Worm (Caenorhabditis elegans): ENCODE data around the gene R06B10.7.

ce11 chrIII:964637-965036 is 36.6 kb downstream of the R06B10.7 start:
- TF ChIP-seq pha-4 (tag; optimal IDR thresholded peaks at IDR 0.05) (no peak), tbx-8 (GFP tag; optimal IDR thresholded peaks at IDR 0.05) (no peak)

Data from whole organism, mixed stage, embryonic.